Fruit fly (Drosophila melanogaster): Measurements from ENCODE around the gene Cpr100A.
A peak's percentile ranks its signal among the peaks of the same experiment; 100 is the strongest.

Cpr100A gene

dm6 chr3R:30887711-30888549 is 20.6 kb downstream of the Cpr100A start (continued):
- TF ChIP-seq chinmo (GFP tag; IDR thresholded peaks at IDR 0.05; ENCODE audit: partially characterized antibody) = 0 out of 4 replicates have a peak, but pooled peaks have one; percentile 21
- TF ChIP-seq Adf1 (GFP tag; IDR thresholded peaks at IDR 0.05) = no peak
- TF ChIP-seq Dbx (GFP tag; IDR thresholded peaks at IDR 0.05) = 0 out of 3 replicates have a peak, but pooled peaks have one; percentile 39
- no peak for TF ChIP-seq Nf-YC (tag; optimal IDR thresholded peaks at IDR 0.05)
- TF ChIP-seq Dad (GFP tag; optimal IDR thresholded peaks at IDR 0.05) = peak; percentile 22
- peak; percentile 9 for TF ChIP-seq CG13775 (GFP tag; optimal IDR thresholded peaks at IDR 0.05)
- TF ChIP-seq dati (GFP tag; IDR thresholded peaks at IDR 0.05) = no peak
- TF ChIP-seq CG17568 (GFP tag; optimal IDR thresholded peaks at IDR 0.05) = no peak
- no peak for TF ChIP-seq bbx (GFP tag; IDR thresholded peaks at IDR 0.05; ENCODE audit: partially characterized antibody)
- TF ChIP-seq BEAF-32 (GFP tag; optimal IDR thresholded peaks at IDR 0.05) = no peak
- TF ChIP-seq Meics (GFP tag; optimal IDR thresholded peaks at IDR 0.05) = peak; percentile 59
- peak; percentile 38 for TF ChIP-seq maf-S (GFP tag; optimal IDR thresholded peaks at IDR 0.05)
- TF ChIP-seq CG10147 (GFP tag; optimal IDR thresholded peaks at IDR 0.05) = peak; percentile 40
- peak; percentile 70 for TF ChIP-seq sob (GFP tag; IDR thresholded peaks at IDR 0.05)
- peak; percentile 51 for TF ChIP-seq CG8388 (GFP tag; optimal IDR thresholded peaks at IDR 0.05)
- 0 out of 2 replicates have a peak, but pooled peaks have one; percentile 18 for TF ChIP-seq bowl (GFP tag; IDR thresholded peaks at IDR 0.05)
- TF ChIP-seq psq (GFP tag; optimal IDR thresholded peaks at IDR 0.05) = no peak
- no peak for TF ChIP-seq rib (GFP tag; IDR thresholded peaks at IDR 0.05)
- TF ChIP-seq ssp (GFP tag; IDR thresholded peaks at IDR 0.05) = peak; percentile 14; the same call in 1 of the 2 replicates
- TF ChIP-seq ranshi (GFP tag; IDR thresholded peaks at IDR 0.05) = peak; percentile 75
- peak; percentile 78 for TF ChIP-seq vvl (GFP tag; IDR thresholded peaks at IDR 0.05)
- TF ChIP-seq gem (tag; optimal IDR thresholded peaks at IDR 0.05) = peak; percentile 73
- peak; percentile 67 for TF ChIP-seq HLH3B (GFP tag; IDR thresholded peaks at IDR 0.05)
- TF ChIP-seq Camta (GFP tag; optimal IDR thresholded peaks at IDR 0.05) = peak; percentile 49
- peak; percentile 16 for TF ChIP-seq CG9437 (GFP tag; optimal IDR thresholded peaks at IDR 0.05)
- no peak for TF ChIP-seq CG6765 (GFP tag; optimal IDR thresholded peaks at IDR 0.05)
- TF ChIP-seq gsb-n (tag; optimal IDR thresholded peaks at IDR 0.05) = peak; percentile 46
- TF ChIP-seq trem (tag; optimal IDR thresholded peaks at IDR 0.05) = peak; percentile 0
- no peak for TF ChIP-seq da (GFP tag; optimal IDR thresholded peaks at IDR 0.05)
- peak; percentile 16 for TF ChIP-seq repo (GFP tag; optimal IDR thresholded peaks at IDR 0.05)
- peak; percentile 9 for TF ChIP-seq pho (GFP tag; optimal IDR thresholded peaks at IDR 0.05)
- TF ChIP-seq h (optimal IDR thresholded peaks at IDR 0.05) = no peak
- TF ChIP-seq dmrt11E (tag; optimal IDR thresholded peaks at IDR 0.05) = peak; percentile 46
- no peak for TF ChIP-seq CG6654 (GFP tag; optimal IDR thresholded peaks at IDR 0.05)
- no peak for TF ChIP-seq knrl (GFP tag; IDR thresholded peaks at IDR 0.05; ENCODE audit: partially characterized antibody)
- TF ChIP-seq Asciz (GFP tag; optimal IDR thresholded peaks at IDR 0.05) = peak; percentile 34
- TF ChIP-seq CG18619 (GFP tag; optimal IDR thresholded peaks at IDR 0.05) = peak; percentile 28
- TF ChIP-seq CG9797 (GFP tag; optimal IDR thresholded peaks at IDR 0.05) = no peak
- TF ChIP-seq scrt (GFP tag; optimal IDR thresholded peaks at IDR 0.05) = peak; percentile 43
- no peak for TF ChIP-seq Dref (GFP tag; IDR thresholded peaks at IDR 0.05)
- TF ChIP-seq Atf3 (GFP tag; optimal IDR thresholded peaks at IDR 0.05) = no peak
- no peak for TF ChIP-seq D (optimal IDR thresholded peaks at IDR 0.05)
- TF ChIP-seq D (GFP tag; optimal IDR thresholded peaks at IDR 0.05) = peak; percentile 54
- peak; percentile 96 for TF ChIP-seq Ets65A (GFP tag)
- no peak for TF ChIP-seq CG6854 (GFP tag; optimal IDR thresholded peaks at IDR 0.05)
- no peak for TF ChIP-seq CG1603 (tag; optimal IDR thresholded peaks at IDR 0.05)
- TF ChIP-seq Side (GFP tag; optimal IDR thresholded peaks at IDR 0.05) = peak; percentile 60
- TF ChIP-seq CG17186 (GFP tag; optimal IDR thresholded peaks at IDR 0.05) = no peak
- TF ChIP-seq wek (GFP tag; optimal IDR thresholded peaks at IDR 0.05) = peak; percentile 34
